Worm (Caenorhabditis elegans) whole organism, young adult: Measurements from ENCODE around the gene psd-1.

ENCODE experiments used
- B0019.2 ChIP-seq: fragments of 200-800 bp; sonication (Bioruptor generic); conservative IDR thresholded peaks from 2 replicates; pipeline ENCODE4 v1.3.6; 2022; ENCODE audit warnings: missing genetic modification reagents, missing genetic modification characterization, missing compliant biosample characterization
- C06A6.2 ChIP-seq: fragments of 200-800 bp; sonication (Bioruptor generic); conservative IDR thresholded peaks from 2 replicates; pipeline ENCODE4 v1.3.6; 2022; ENCODE audit warnings: missing genetic modification characterization, missing compliant biosample characterization
- D2030.7 ChIP-seq: fragments of 200-800 bp; sonication (Bioruptor generic); IDR thresholded peaks from 2 replicates; pipeline ENCODE4 v1.3.6; 2022; ENCODE audit warnings: missing genetic modification reagents, missing genetic modification characterization, missing compliant biosample characterization
- F23B12.7 ChIP-seq: sonication (generic microtip); optimal IDR thresholded peaks from 2 replicates; lab custom pipeline; 2017; ENCODE audit warnings: missing genetic modification characterization, mild to moderate bottlenecking, missing compliant biosample characterization, antibody characterized with exemption, moderate library complexity; ENCODE audit not compliant: insufficient read depth
- F33H1.4 ChIP-seq: fragments of 200-800 bp; sonication (Bioruptor generic); IDR thresholded peaks from 2 replicates; pipeline ENCODE4 v1.3.6; 2022; ENCODE audit warnings: missing genetic modification reagents, missing genetic modification characterization, missing compliant biosample characterization
- akir-1 ChIP-seq: fragments of 200-800 bp; sonication (Bioruptor generic); optimal IDR thresholded peaks from 2 replicates; lab custom pipeline; 2018; ENCODE audit warnings: mild to moderate bottlenecking, missing genetic modification characterization, moderate library complexity, missing compliant biosample characterization
- aptf-2 ChIP-seq: fragments of 200-800 bp; sonication (Bioruptor generic); conservative IDR thresholded peaks from 2 replicates; pipeline ENCODE4 v1.3.6; 2022; ENCODE audit warnings: missing genetic modification reagents, missing genetic modification characterization, missing compliant biosample characterization
- aptf-3 ChIP-seq: fragments of 200-800 bp; sonication (Bioruptor generic); IDR thresholded peaks from 2 replicates; pipeline ENCODE4 v1.3.6; 2022; ENCODE audit warnings: missing genetic modification characterization, missing compliant biosample characterization
- attf-3 ChIP-seq: fragments of 200-800 bp; sonication (Bioruptor generic); conservative IDR thresholded peaks from 2 replicates; pipeline ENCODE4 v1.3.6; 2022; ENCODE audit warnings: missing genetic modification reagents, missing genetic modification characterization, missing compliant biosample characterization
- cebp-2 ChIP-seq: fragments of 200-800 bp; sonication (Bioruptor generic); IDR thresholded peaks from 2 replicates; pipeline ENCODE4 v1.3.6; 2022; ENCODE audit warnings: missing genetic modification characterization, missing compliant biosample characterization
- ceh-58 ChIP-seq: fragments of 200-800 bp; sonication (Bioruptor generic); IDR thresholded peaks from 2 replicates; pipeline ENCODE4 v1.3.6; 2022; ENCODE audit warnings: missing genetic modification characterization, missing compliant biosample characterization
- chd-7 ChIP-seq: sonication (generic microtip); optimal IDR thresholded peaks from 2 replicates; lab custom pipeline; 2016; ENCODE audit warnings: mild to moderate bottlenecking, missing genetic modification characterization, moderate library complexity, missing compliant biosample characterization
- die-1 ChIP-seq: sonication (generic microtip); optimal IDR thresholded peaks from 2 replicates; lab custom pipeline; 2016; ENCODE audit warnings: missing genotype, mild to moderate bottlenecking, missing genetic modification characterization, missing compliant biosample characterization
- dox-1 ChIP-seq: fragments of 200-800 bp; sonication (Bioruptor generic); IDR thresholded peaks from 2 replicates; pipeline ENCODE4 v1.3.6; 2022; ENCODE audit warnings: missing genetic modification reagents, missing genetic modification characterization, missing compliant biosample characterization
- egl-44 ChIP-seq: fragments of 200-800 bp; sonication (Bioruptor generic); IDR thresholded peaks from 2 replicates; pipeline ENCODE4 v1.3.6; 2022; ENCODE audit warnings: missing genetic modification reagents, missing genetic modification characterization, missing compliant biosample characterization
- ekl-4 ChIP-seq: fragments of 200-800 bp; sonication (Bioruptor generic); IDR thresholded peaks from 2 replicates; pipeline ENCODE4 v1.3.6; 2022; ENCODE audit warnings: missing genetic modification reagents, missing genetic modification characterization, missing compliant biosample characterization
- ets-4 ChIP-seq: fragments of 200-800 bp; sonication (Bioruptor generic); optimal IDR thresholded peaks from 2 replicates; lab custom pipeline; 2018; ENCODE audit warnings: mild to moderate bottlenecking, missing genetic modification characterization, missing compliant biosample characterization
- hrde-1 ChIP-seq: sonication (generic microtip); optimal IDR thresholded peaks from 2 replicates; lab custom pipeline; 2016; ENCODE audit warnings: missing genetic modification characterization, mild to moderate bottlenecking, missing compliant biosample characterization, moderate library complexity, missing genotype, missing genetic modification reagents, borderline replicate concordance
- lag-1 ChIP-seq: fragments of 200-800 bp; sonication (Bioruptor generic); IDR thresholded peaks from 2 replicates; pipeline ENCODE4 v1.3.6; 2022; ENCODE audit warnings: missing genetic modification reagents, missing genetic modification characterization, missing compliant biosample characterization
- let-607 ChIP-seq, 2 experiments: fragments of 200-800 bp in 1 of 2; sonication (Bioruptor generic) in 1 of 2; sonication (generic microtip) in 1 of 2; optimal IDR thresholded peaks; 2 replicates each; lab custom pipeline; 2016 to 2018; ENCODE audit warnings: mild to moderate bottlenecking in 2 of 2, missing compliant biosample characterization in 2 of 2, missing genetic modification characterization in 2 of 2, moderate library complexity in 2 of 2, missing genotype in 1 of 2
- lin-54 ChIP-seq: fragments of 200-800 bp; sonication (Bioruptor generic); optimal IDR thresholded peaks from 2 replicates; lab custom pipeline; 2018; ENCODE audit warnings: mild to moderate bottlenecking, missing genetic modification characterization, missing compliant biosample characterization
- lsy-27 ChIP-seq: sonication (generic microtip); optimal IDR thresholded peaks from 2 replicates; lab custom pipeline; 2017; ENCODE audit warnings: missing genetic modification characterization, mild to moderate bottlenecking, missing compliant biosample characterization, antibody characterized with exemption, missing genotype, borderline replicate concordance; ENCODE audit not compliant: insufficient read depth
- madf-8 ChIP-seq: fragments of 200-800 bp; sonication (Bioruptor generic); conservative IDR thresholded peaks from 2 replicates; pipeline ENCODE4 v1.3.6; 2022; ENCODE audit warnings: missing genetic modification reagents, missing genetic modification characterization, missing compliant biosample characterization
- mcd-1 ChIP-seq: fragments of 200-800 bp; sonication (Bioruptor generic); IDR thresholded peaks from 2 replicates; pipeline ENCODE4 v1.3.6; 2022; ENCODE audit warnings: missing genetic modification reagents, missing genetic modification characterization, missing compliant biosample characterization
- mxl-1 ChIP-seq: sonication (generic microtip); optimal IDR thresholded peaks from 2 replicates; lab custom pipeline; 2016; ENCODE audit warnings: missing genetic modification characterization, missing compliant biosample characterization
- nfyb-1 ChIP-seq: fragments of 200-800 bp; sonication (Bioruptor generic); IDR thresholded peaks from 2 replicates; pipeline ENCODE4 v1.3.6; 2022; ENCODE audit warnings: missing genetic modification reagents, missing genetic modification characterization, missing compliant biosample characterization
- nhr-120 ChIP-seq: fragments of 200-800 bp; sonication (Bioruptor generic); IDR thresholded peaks from 2 replicates; pipeline ENCODE4 v1.3.6; 2022; ENCODE audit warnings: missing genetic modification characterization, missing compliant biosample characterization
- nhr-80 ChIP-seq: sonication (generic microtip); optimal IDR thresholded peaks from 2 replicates; lab custom pipeline; 2016; ENCODE audit warnings: missing genetic modification characterization, missing compliant biosample characterization
- pha-4 ChIP-seq: fragments of 150-350 bp; sonication (generic microtip); optimal IDR thresholded peaks from 2 replicates; lab custom pipeline; 2014; ENCODE audit warnings: missing biosample characterization, missing genetic modification reagents, missing genetic modification characterization
- rec-8 ChIP-seq, 2 experiments: sonication (generic microtip); optimal IDR thresholded peaks; 2 replicates each; lab custom pipeline; 2016; ENCODE audit warnings: mild to moderate bottlenecking in 2 of 2, missing genetic modification characterization in 2 of 2, missing genetic modification reagents in 2 of 2, missing genotype in 2 of 2, missing biosample characterization in 1 of 2, missing compliant biosample characterization in 1 of 2, moderate library complexity in 1 of 2
- repo-1 ChIP-seq: sonication (generic microtip); optimal IDR thresholded peaks from 2 replicates; lab custom pipeline; 2017; ENCODE audit warnings: mild to moderate bottlenecking, missing genetic modification characterization, missing compliant biosample characterization
- rpc-1 ChIP-seq, 2 experiments: fragments of 150-350 bp in 1 of 2; sonication (generic microtip) in 1 of 2; optimal IDR thresholded peaks; 2 replicates each; lab custom pipeline; 2014 to 2018; ENCODE audit warnings: missing biosample characterization in 1 of 2, missing genetic modification characterization in 1 of 2, missing genetic modification reagents in 1 of 2, missing genotype in 1 of 2
- sea-2 ChIP-seq: fragments of 200-800 bp; sonication (Bioruptor generic); IDR thresholded peaks from 2 replicates; pipeline ENCODE4 v1.3.6; 2022; ENCODE audit warnings: missing genetic modification characterization, missing compliant biosample characterization
- snpc-1.1 ChIP-seq: sonication (generic microtip); optimal IDR thresholded peaks from 2 replicates; lab custom pipeline; 2017; ENCODE audit warnings: missing genetic modification characterization, mild to moderate bottlenecking, missing compliant biosample characterization, antibody characterized with exemption, moderate library complexity, missing genotype, missing genetic modification reagents; ENCODE audit not compliant: insufficient read depth
- snpc-1.3 ChIP-seq: sonication (generic microtip); optimal IDR thresholded peaks from 2 replicates; lab custom pipeline; 2017; ENCODE audit warnings: missing genetic modification characterization, mild to moderate bottlenecking, missing compliant biosample characterization, antibody characterized with exemption, moderate library complexity, missing genotype, missing genetic modification reagents; ENCODE audit not compliant: insufficient read depth
- snpc-4 ChIP-seq, 5 experiments: fragments of 150-350 bp in 1 of 5; sonication (generic microtip) in 4 of 5; optimal IDR thresholded peaks; 2 replicates each; lab custom pipeline; 2014 to 2018; ENCODE audit warnings: missing genetic modification characterization in 5 of 5, missing biosample characterization in 3 of 5, antibody characterized with exemption in 2 of 5, mild to moderate bottlenecking in 2 of 5, missing compliant biosample characterization in 2 of 5, missing genotype in 2 of 5, moderate library complexity in 2 of 5, missing genetic modification reagents in 1 of 5
- somi-1 ChIP-seq: fragments of 200-800 bp; sonication (Bioruptor generic); optimal IDR thresholded peaks from 2 replicates; lab custom pipeline; 2018; ENCODE audit warnings: mild to moderate bottlenecking, missing genetic modification characterization, missing compliant biosample characterization
- tbp1 ChIP-seq: fragments of 200-800 bp; sonication (Bioruptor generic); optimal IDR thresholded peaks from 2 replicates; lab custom pipeline; 2018; ENCODE audit warnings: mild to moderate bottlenecking, missing genetic modification characterization, missing compliant biosample characterization
- tbx-9 ChIP-seq: sonication (generic microtip); optimal IDR thresholded peaks from 2 replicates; lab custom pipeline; 2016; ENCODE audit warnings: borderline replicate concordance, missing genetic modification characterization, inconsistent platforms, missing compliant biosample characterization
- unc-62 ChIP-seq: fragments of 150-350 bp; optimal IDR thresholded peaks from 2 replicates; lab custom pipeline; 2014; ENCODE audit warnings: missing biosample characterization, missing genetic modification reagents, missing genetic modification characterization
- zim-3 ChIP-seq: sonication (generic microtip); optimal IDR thresholded peaks from 2 replicates; lab custom pipeline; 2017; ENCODE audit warnings: mild to moderate bottlenecking, missing genetic modification characterization, moderate library complexity, missing compliant biosample characterization
- ztf-22 ChIP-seq: fragments of 200-800 bp; sonication (Bioruptor generic); optimal IDR thresholded peaks from 2 replicates; lab custom pipeline; 2018; ENCODE audit warnings: mild to moderate bottlenecking, missing genetic modification characterization, moderate library complexity, missing compliant biosample characterization
- ztf-26 ChIP-seq: sonication (generic microtip); optimal IDR thresholded peaks from 2 replicates; lab custom pipeline; 2017; ENCODE audit warnings: missing genetic modification characterization, missing compliant biosample characterization
- ztf-28 ChIP-seq: fragments of 200-800 bp; sonication (Bioruptor generic); IDR thresholded peaks from 2 replicates; pipeline ENCODE4 v1.3.6; 2022; ENCODE audit warnings: missing genetic modification reagents, missing genetic modification characterization, missing compliant biosample characterization
- ztf-3 ChIP-seq: fragments of 200-800 bp; sonication (Bioruptor generic); optimal IDR thresholded peaks from 2 replicates; lab custom pipeline; 2018; ENCODE audit warnings: mild to moderate bottlenecking, missing genetic modification characterization, missing compliant biosample characterization
- ztf-6 ChIP-seq: fragments of 200-800 bp; sonication (Bioruptor generic); IDR thresholded peaks from 2 replicates; pipeline ENCODE4 v1.3.6; 2022; ENCODE audit warnings: missing genetic modification reagents, missing genetic modification characterization, missing compliant biosample characterization

The psd-1 gene

DNA sequence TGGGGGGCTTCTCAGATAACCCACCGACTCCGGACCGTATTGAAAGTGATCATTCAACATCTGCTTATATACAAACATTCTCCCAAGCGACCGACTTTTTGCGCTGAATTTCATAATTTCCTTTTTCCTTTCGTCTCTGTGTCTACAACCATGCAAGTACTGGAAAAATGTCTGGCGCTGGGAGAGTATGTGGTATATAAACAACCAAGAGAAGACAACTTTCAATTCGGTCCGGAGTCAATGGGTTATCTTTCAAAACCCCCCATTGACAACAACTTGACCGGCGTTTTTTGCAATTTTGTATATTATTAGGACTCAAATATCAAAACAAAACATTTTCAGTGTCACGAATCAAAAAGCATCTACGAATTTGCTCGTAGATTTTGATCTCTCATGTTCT, 3.3 kb upstream of the psd-1 start (continued):
- TF ChIP-seq ekl-4 (GFP tag; lab: Robert Waterston, UW): no peak
- TF ChIP-seq attf-3: peak; percentile 46; the same call in 1 of the 2 replicates
- no peak for TF ChIP-seq lsy-27 (tag; lab: Kevin White, UChicago)
- TF ChIP-seq D2030.7 (GFP tag; lab: Robert Waterston, UW): no peak
- TF ChIP-seq rpc-1 (optimal IDR thresholded peaks at IDR 0.05; lab: Kevin White, UChicago): peak; percentile 70
- TF ChIP-seq rpc-1 (tag; optimal IDR thresholded peaks at IDR 0.05; lab: Kevin White, UChicago): peak; percentile 64
- no peak for TF ChIP-seq pha-4 (tag; lab: Kevin White, UChicago)
- TF ChIP-seq mxl-1 (tag; lab: Kevin White, UChicago): no peak
- peak; percentile 23 for TF ChIP-seq ets-4 (GFP tag; lab: Kevin White, UChicago)
- peak; percentile 60 for TF ChIP-seq somi-1 (GFP tag; lab: Kevin White, UChicago)
- peak; percentile 49 for TF ChIP-seq snpc-1.3
- no peak for TF ChIP-seq ztf-28
- peak; percentile 71 for TF ChIP-seq chd-7
- peak; percentile 43 to 62 for TF ChIP-seq let-607 (tag; optimal IDR thresholded peaks at IDR 0.05; lab: Kevin White, UChicago)
- TF ChIP-seq B0019.2 (GFP tag; lab: Robert Waterston, UW): no peak
- TF ChIP-seq tbp1 (GFP tag; lab: Kevin White, UChicago): peak; percentile 82
- TF ChIP-seq nhr-120 (GFP tag; lab: Robert Waterston, UW): 0 out of 2 replicates have a peak, but pooled peaks have one; percentile 47
- TF ChIP-seq hrde-1 (tag; lab: Kevin White, UChicago): no peak
- TF ChIP-seq die-1 (tag; lab: Kevin White, UChicago): peak; percentile 16
- peak; percentile 94 for TF ChIP-seq nfyb-1 (GFP tag; lab: Robert Waterston, UW)
- TF ChIP-seq cebp-2 (GFP tag; lab: Robert Waterston, UW): no peak
- peak; percentile 97 for TF ChIP-seq snpc-4 (GFP tag; optimal IDR thresholded peaks at IDR 0.05; lab: Kevin White, UChicago)
- peak; percentile 99 to 100 (median 100) for TF ChIP-seq snpc-4 (tag; optimal IDR thresholded peaks at IDR 0.05; lab: Kevin White, UChicago)
- peak; percentile 83 for TF ChIP-seq mcd-1 (GFP tag; lab: Robert Waterston, UW)
- peak in 1 of 2 experiments; percentile 6 for TF ChIP-seq rec-8 (tag; optimal IDR thresholded peaks at IDR 0.05; lab: Kevin White, UChicago)
- peak; percentile 52 for TF ChIP-seq nhr-80
- no peak for TF ChIP-seq ztf-6 (GFP tag; lab: Robert Waterston, UW)
- no peak for TF ChIP-seq aptf-3 (GFP tag; lab: Robert Waterston, UW)
- TF ChIP-seq aptf-2 (GFP tag; lab: Robert Waterston, UW): no peak
- peak; percentile 76 for TF ChIP-seq lin-54 (GFP tag; lab: Kevin White, UChicago)
- peak; percentile 95 for TF ChIP-seq repo-1
- TF ChIP-seq lag-1: no peak
- no peak for TF ChIP-seq sea-2 (GFP tag; lab: Robert Waterston, UW)
- TF ChIP-seq unc-62 (GFP tag; lab: Kevin White, UChicago): no peak
- peak; percentile 42; the same call in 1 of the 2 replicates for TF ChIP-seq egl-44
- TF ChIP-seq madf-8 (GFP tag; lab: Robert Waterston, UW): no peak
- no peak for TF ChIP-seq ceh-58 (GFP tag; lab: Robert Waterston, UW)
- no peak for TF ChIP-seq ztf-3 (GFP tag; lab: Kevin White, UChicago)
- TF ChIP-seq tbx-9 (tag; lab: Kevin White, UChicago): no peak
- peak; percentile 73 for TF ChIP-seq snpc-1.1
- peak; percentile 37 for TF ChIP-seq akir-1 (GFP tag; lab: Kevin White, UChicago)
- TF ChIP-seq dox-1 (GFP tag; lab: Robert Waterston, UW): peak; percentile 56
- TF ChIP-seq F23B12.7 (tag; lab: Kevin White, UChicago): peak; percentile 41
- TF ChIP-seq F33H1.4: peak; percentile 18; the same call in 1 of the 2 replicates
- TF ChIP-seq C06A6.2 (GFP tag; lab: Robert Waterston, UW): peak; percentile 79
- TF ChIP-seq zim-3 (tag; lab: Kevin White, UChicago): peak; percentile 36
- TF ChIP-seq ztf-26 (tag; lab: Kevin White, UChicago): peak; percentile 82
- no peak for TF ChIP-seq ztf-22
